Worm (Caenorhabditis elegans) whole organism, young adult: ENCODE results near the gene F42F12.3.

ENCODE experiments used
- B0019.2 ChIP-seq: fragments of 200-800 bp; sonication (Bioruptor generic); conservative IDR thresholded peaks from 2 replicates; pipeline ENCODE4 v1.3.6; 2022; ENCODE audit warnings: missing genetic modification reagents, missing genetic modification characterization, missing compliant biosample characterization
- B0336.3 ChIP-seq: fragments of 200-800 bp; sonication (Bioruptor generic); IDR thresholded peaks from 2 replicates; pipeline ENCODE4 v1.3.6; 2022; ENCODE audit warnings: missing genetic modification characterization, missing compliant biosample characterization
- D2030.7 ChIP-seq: fragments of 200-800 bp; sonication (Bioruptor generic); IDR thresholded peaks from 2 replicates; pipeline ENCODE4 v1.3.6; 2022; ENCODE audit warnings: missing genetic modification reagents, missing genetic modification characterization, missing compliant biosample characterization
- F10E7.11 ChIP-seq: sonication (generic microtip); optimal IDR thresholded peaks from 2 replicates; lab custom pipeline; 2017; ENCODE audit warnings: mild to moderate bottlenecking, missing genetic modification characterization, moderate library complexity, missing compliant biosample characterization
- F33H1.4 ChIP-seq: fragments of 200-800 bp; sonication (Bioruptor generic); IDR thresholded peaks from 2 replicates; pipeline ENCODE4 v1.3.6; 2022; ENCODE audit warnings: missing genetic modification reagents, missing genetic modification characterization, missing compliant biosample characterization
- K11D2.4 ChIP-seq: fragments of 200-800 bp; sonication (Bioruptor generic); IDR thresholded peaks from 2 replicates; pipeline ENCODE4 v1.3.6; 2022; ENCODE audit warnings: missing genetic modification reagents, missing genetic modification characterization, missing compliant biosample characterization
- K12H6.12 ChIP-seq: fragments of 200-800 bp; sonication (Bioruptor generic); optimal IDR thresholded peaks from 2 replicates; lab custom pipeline; 2018; ENCODE audit warnings: mild to moderate bottlenecking, missing genetic modification characterization, missing compliant biosample characterization
- T07F8.4 ChIP-seq: sonication (generic microtip); optimal IDR thresholded peaks from 2 replicates; lab custom pipeline; 2016; ENCODE audit warnings: mild to moderate bottlenecking, missing genetic modification characterization, moderate library complexity, missing compliant biosample characterization
- Y56A3A.18 ChIP-seq: fragments of 200-800 bp; sonication (Bioruptor generic); IDR thresholded peaks from 2 replicates; pipeline ENCODE4 v1.3.6; 2022; ENCODE audit warnings: missing genetic modification reagents, missing genetic modification characterization, missing compliant biosample characterization
- Y79H2A.3 ChIP-seq: fragments of 200-800 bp; sonication (Bioruptor generic); conservative IDR thresholded peaks from 2 replicates; pipeline ENCODE4 v1.3.6; 2022; ENCODE audit warnings: missing genetic modification reagents, missing genetic modification characterization, missing compliant biosample characterization
- Y95B8A.8 ChIP-seq: fragments of 200-800 bp; sonication (Bioruptor generic); IDR thresholded peaks from 2 replicates; pipeline ENCODE4 v1.3.6; 2022; ENCODE audit warnings: missing genetic modification reagents, missing genetic modification characterization, missing compliant biosample characterization
- ama-1 ChIP-seq, 3 experiments: fragments of 150-350 bp in 1 of 3; sonication (generic microtip) in 2 of 3; optimal IDR thresholded peaks; 2 replicates each; lab custom pipeline; 2014 to 2018; ENCODE audit warnings: missing biosample characterization in 2 of 3, missing genetic modification characterization in 2 of 3, missing genetic modification reagents in 2 of 3
- aptf-3 ChIP-seq: fragments of 200-800 bp; sonication (Bioruptor generic); IDR thresholded peaks from 2 replicates; pipeline ENCODE4 v1.3.6; 2022; ENCODE audit warnings: missing genetic modification characterization, missing compliant biosample characterization
- attf-3 ChIP-seq: fragments of 200-800 bp; sonication (Bioruptor generic); conservative IDR thresholded peaks from 2 replicates; pipeline ENCODE4 v1.3.6; 2022; ENCODE audit warnings: missing genetic modification reagents, missing genetic modification characterization, missing compliant biosample characterization
- attf-5 ChIP-seq: fragments of 200-800 bp; sonication (Bioruptor generic); optimal IDR thresholded peaks from 2 replicates; lab custom pipeline; 2018; ENCODE audit warnings: mild to moderate bottlenecking, missing genetic modification characterization, missing compliant biosample characterization
- attf-6 ChIP-seq: fragments of 200-800 bp; sonication (Bioruptor generic); IDR thresholded peaks from 2 replicates; pipeline ENCODE4 v1.3.6; 2022; ENCODE audit warnings: missing genetic modification reagents, missing genetic modification characterization, missing compliant biosample characterization
- ccch-3 ChIP-seq: fragments of 200-800 bp; sonication (Bioruptor generic); optimal IDR thresholded peaks from 2 replicates; lab custom pipeline; 2018; ENCODE audit warnings: mild to moderate bottlenecking, missing genetic modification characterization, missing compliant biosample characterization
- ceh-100 ChIP-seq: fragments of 200-800 bp; sonication (Bioruptor generic); IDR thresholded peaks from 2 replicates; pipeline ENCODE4 v1.3.6; 2022; ENCODE audit warnings: missing genetic modification reagents, missing genetic modification characterization, missing compliant biosample characterization
- ceh-40 ChIP-seq: fragments of 200-800 bp; sonication (Bioruptor generic); IDR thresholded peaks from 2 replicates; pipeline ENCODE4 v1.3.6; 2022; ENCODE audit warnings: missing genetic modification characterization, missing compliant biosample characterization
- ceh-58 ChIP-seq: fragments of 200-800 bp; sonication (Bioruptor generic); IDR thresholded peaks from 2 replicates; pipeline ENCODE4 v1.3.6; 2022; ENCODE audit warnings: missing genetic modification characterization, missing compliant biosample characterization
- efl-1 ChIP-seq: fragments of 150-350 bp; optimal IDR thresholded peaks from 2 replicates; lab custom pipeline; 2014; ENCODE audit warnings: missing biosample characterization, missing genetic modification reagents, missing genetic modification characterization
- egl-18 ChIP-seq: fragments of 200-800 bp; sonication (Bioruptor generic); IDR thresholded peaks from 2 replicates; pipeline ENCODE4 v1.3.6; 2022; ENCODE audit warnings: missing genetic modification reagents, missing genetic modification characterization, missing compliant biosample characterization
- gei-17 ChIP-seq: fragments of 200-800 bp; sonication (Bioruptor generic); optimal IDR thresholded peaks from 2 replicates; lab custom pipeline; 2018; ENCODE audit warnings: mild to moderate bottlenecking, missing genetic modification characterization, missing compliant biosample characterization
- him-1 ChIP-seq: sonication (generic microtip); optimal IDR thresholded peaks from 2 replicates; lab custom pipeline; 2016; ENCODE audit warnings: missing genotype, missing genetic modification reagents, missing genetic modification characterization, missing compliant biosample characterization
- hmg-1.2 ChIP-seq: fragments of 200-800 bp; sonication (Bioruptor generic); IDR thresholded peaks from 2 replicates; pipeline ENCODE4 v1.3.6; 2022; ENCODE audit warnings: missing genetic modification reagents, missing genetic modification characterization, missing compliant biosample characterization
- hmg-20 ChIP-seq: fragments of 200-800 bp; sonication (Bioruptor generic); IDR thresholded peaks from 2 replicates; pipeline ENCODE4 v1.3.6; 2022; ENCODE audit warnings: missing genetic modification reagents, missing genetic modification characterization, missing compliant biosample characterization
- lin-26 ChIP-seq: fragments of 200-800 bp; sonication (Bioruptor generic); IDR thresholded peaks from 2 replicates; pipeline ENCODE4 v1.3.6; 2022; ENCODE audit warnings: missing genetic modification reagents, missing genetic modification characterization, missing compliant biosample characterization
- lin-54 ChIP-seq: fragments of 200-800 bp; sonication (Bioruptor generic); optimal IDR thresholded peaks from 2 replicates; lab custom pipeline; 2018; ENCODE audit warnings: mild to moderate bottlenecking, missing genetic modification characterization, missing compliant biosample characterization
- madf-10 ChIP-seq: sonication (generic microtip); optimal IDR thresholded peaks from 2 replicates; lab custom pipeline; 2016; ENCODE audit warnings: mild to moderate bottlenecking, missing genetic modification characterization, missing compliant biosample characterization
- madf-6 ChIP-seq: fragments of 200-800 bp; sonication (Bioruptor generic); IDR thresholded peaks from 2 replicates; pipeline ENCODE4 v1.3.6; 2022; ENCODE audit warnings: missing genetic modification reagents, missing genetic modification characterization, missing compliant biosample characterization
- madf-8 ChIP-seq: fragments of 200-800 bp; sonication (Bioruptor generic); conservative IDR thresholded peaks from 2 replicates; pipeline ENCODE4 v1.3.6; 2022; ENCODE audit warnings: missing genetic modification reagents, missing genetic modification characterization, missing compliant biosample characterization
- mcd-1 ChIP-seq: fragments of 200-800 bp; sonication (Bioruptor generic); IDR thresholded peaks from 2 replicates; pipeline ENCODE4 v1.3.6; 2022; ENCODE audit warnings: missing genetic modification reagents, missing genetic modification characterization, missing compliant biosample characterization
- nfya-2 ChIP-seq: fragments of 200-800 bp; sonication (Bioruptor generic); IDR thresholded peaks from 2 replicates; pipeline ENCODE4 v1.3.6; 2022; ENCODE audit warnings: missing genetic modification reagents, missing genetic modification characterization, missing compliant biosample characterization
- nfyb-1 ChIP-seq: fragments of 200-800 bp; sonication (Bioruptor generic); IDR thresholded peaks from 2 replicates; pipeline ENCODE4 v1.3.6; 2022; ENCODE audit warnings: missing genetic modification reagents, missing genetic modification characterization, missing compliant biosample characterization
- nhr-179 ChIP-seq: sonication (generic microtip); optimal IDR thresholded peaks from 2 replicates; lab custom pipeline; 2016; ENCODE audit warnings: mild to moderate bottlenecking, missing genetic modification characterization, missing compliant biosample characterization
- nhr-27 ChIP-seq: fragments of 200-800 bp; sonication (Bioruptor generic); optimal IDR thresholded peaks from 2 replicates; lab custom pipeline; 2018; ENCODE audit warnings: mild to moderate bottlenecking, missing genetic modification characterization, moderate library complexity, missing compliant biosample characterization
- nhr-90 ChIP-seq: sonication (generic microtip); optimal IDR thresholded peaks from 2 replicates; lab custom pipeline; 2016; ENCODE audit warnings: missing genotype, mild to moderate bottlenecking, missing genetic modification characterization, missing compliant biosample characterization
- pbrm-1 ChIP-seq: fragments of 200-800 bp; sonication (Bioruptor generic); IDR thresholded peaks from 2 replicates; pipeline ENCODE4 v1.3.6; 2022; ENCODE audit warnings: missing genetic modification reagents, missing genetic modification characterization, missing compliant biosample characterization
- snpc-1.1 ChIP-seq: sonication (generic microtip); optimal IDR thresholded peaks from 2 replicates; lab custom pipeline; 2017; ENCODE audit warnings: missing genetic modification characterization, mild to moderate bottlenecking, missing compliant biosample characterization, antibody characterized with exemption, moderate library complexity, missing genotype, missing genetic modification reagents; ENCODE audit not compliant: insufficient read depth
- snpc-4 ChIP-seq, 5 experiments: fragments of 150-350 bp in 1 of 5; sonication (generic microtip) in 4 of 5; optimal IDR thresholded peaks; 2 replicates each; lab custom pipeline; 2014 to 2018; ENCODE audit warnings: missing genetic modification characterization in 5 of 5, missing biosample characterization in 3 of 5, antibody characterized with exemption in 2 of 5, mild to moderate bottlenecking in 2 of 5, missing compliant biosample characterization in 2 of 5, missing genotype in 2 of 5, moderate library complexity in 2 of 5, missing genetic modification reagents in 1 of 5
- tbp1 ChIP-seq: fragments of 200-800 bp; sonication (Bioruptor generic); optimal IDR thresholded peaks from 2 replicates; lab custom pipeline; 2018; ENCODE audit warnings: mild to moderate bottlenecking, missing genetic modification characterization, missing compliant biosample characterization
- ztf-25 ChIP-seq: fragments of 200-800 bp; sonication (Bioruptor generic); IDR thresholded peaks from 2 replicates; pipeline ENCODE4 v1.3.6; 2022; ENCODE audit warnings: missing genetic modification reagents, missing genetic modification characterization, missing compliant biosample characterization
- ztf-28 ChIP-seq: fragments of 200-800 bp; sonication (Bioruptor generic); IDR thresholded peaks from 2 replicates; pipeline ENCODE4 v1.3.6; 2022; ENCODE audit warnings: missing genetic modification reagents, missing genetic modification characterization, missing compliant biosample characterization

F42F12.3 gene

DNA sequence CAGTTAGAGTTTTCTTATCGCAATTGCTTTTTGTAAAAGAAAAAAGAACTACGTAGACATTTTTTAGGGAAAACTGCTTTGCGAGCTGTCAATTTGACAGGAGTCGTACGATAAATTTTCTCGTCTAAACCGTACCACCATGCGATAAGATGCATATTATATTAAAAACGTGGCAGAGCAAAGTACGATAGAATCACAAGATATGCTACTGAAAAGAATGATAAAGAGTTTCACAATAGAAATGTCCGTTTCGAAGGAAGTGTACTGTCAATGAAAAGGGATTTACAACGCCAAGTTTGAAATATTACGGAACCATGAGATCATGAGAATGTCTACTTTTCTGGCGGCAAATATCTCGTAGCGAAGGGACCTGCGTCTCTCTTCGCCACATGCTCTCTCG lies 14.4 kb downstream of the F42F12.3 start, which contains the start of gene F19H6.5:
TSS of gene F19H6.5 (minus strand) at position 101 of the 400 bp plus-strand sequence.
- TF ChIP-seq hmg-1.2 (GFP tag; lab: Robert Waterston, UW) (peak; percentile 27; the same call in 1 of the 2 replicates), nfya-2 (GFP tag; lab: Robert Waterston, UW) (no peak)

DNA sequence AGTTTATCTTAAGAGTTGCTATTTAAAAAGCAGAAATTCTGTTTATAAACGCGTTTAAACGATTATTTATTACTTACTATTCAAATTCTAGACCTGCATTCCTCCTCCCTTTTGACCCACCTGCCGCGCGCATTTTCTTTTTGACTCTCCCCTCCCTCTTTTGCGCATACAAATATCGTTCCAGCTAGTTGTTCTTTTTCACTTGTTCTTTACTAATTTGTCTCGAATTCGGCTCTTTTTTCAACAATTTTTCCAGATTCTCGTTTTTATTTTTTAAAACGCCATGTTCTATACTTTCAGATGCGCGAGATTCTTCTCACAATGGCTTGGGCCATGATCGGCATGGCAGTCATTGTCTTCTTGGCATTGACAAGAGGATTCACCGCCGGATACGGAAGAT lies 15.0 kb downstream of the F42F12.3 start, which contains the start of gene F19H6.4:
TSS of gene F19H6.4 (plus strand) at position 301 of the 400 bp plus-strand sequence.
- TF ChIP-seq madf-6 (GFP tag; lab: Robert Waterston, UW): peak; percentile 61; the same call in 1 of the 2 replicates
- 0 out of 2 replicates have a peak, but pooled peaks have one; percentile 15 for TF ChIP-seq madf-8 (GFP tag; lab: Robert Waterston, UW)
- peak; percentile 42 for TF ChIP-seq efl-1 (GFP tag; lab: Kevin White, UChicago)
- TF ChIP-seq ceh-40 (GFP tag; lab: Robert Waterston, UW): no peak
- no peak for TF ChIP-seq Y56A3A.18 (GFP tag; lab: Robert Waterston, UW)

- TF ChIP-seq him-1 (tag; lab: Kevin White, UChicago) (peak; percentile 86), snpc-4 (GFP tag; optimal IDR thresholded peaks at IDR 0.05; lab: Kevin White, UChicago) (peak; percentile 14), snpc-4 (tag; optimal IDR thresholded peaks at IDR 0.05; lab: Kevin White, UChicago) (peak in 2 of 4 experiments; percentile 22 to 53), K11D2.4 (GFP tag; lab: Robert Waterston, UW) (0 out of 2 replicates have a peak, but pooled peaks have one; percentile 20), snpc-1.1 (tag; lab: Kevin White, UChicago) (peak; percentile 5), egl-18 (GFP tag; lab: Robert Waterston, UW) (no peak), nfyb-1 (GFP tag; lab: Robert Waterston, UW) (peak; percentile 69), Y79H2A.3 (GFP tag; lab: Robert Waterston, UW) (no peak), hmg-20 (GFP tag; lab: Robert Waterston, UW) (0 out of 2 replicates have a peak, but pooled peaks have one; percentile 42), nhr-90 (tag; lab: Kevin White, UChicago) (peak; percentile 54), Y95B8A.8 (0 out of 2 replicates have a peak, but pooled peaks have one; percentile 55), lin-54 (GFP tag; lab: Kevin White, UChicago) (peak; percentile 27), F10E7.11 (no peak), nhr-179 (tag; lab: Kevin White, UChicago) (no peak), ztf-28 (GFP tag; lab: Robert Waterston, UW) (no peak), ama-1 (optimal IDR thresholded peaks at IDR 0.05; lab: Kevin White, UChicago) (no peak), ama-1 (GFP tag; optimal IDR thresholded peaks at IDR 0.05; lab: Kevin White, UChicago) (peak in 1 of 2 experiments; percentile 48), mcd-1 (GFP tag; lab: Robert Waterston, UW) (peak; percentile 54), D2030.7 (peak; percentile 83), nhr-27 (tag; lab: Kevin White, UChicago) (no peak), lin-26 (peak; percentile 86), ceh-58 (GFP tag; lab: Robert Waterston, UW) (no peak), nfya-2 (GFP tag; lab: Robert Waterston, UW) (no peak), ceh-100 (GFP tag; lab: Robert Waterston, UW) (no peak), ccch-3 (no peak), B0336.3 (GFP tag; lab: Robert Waterston, UW) (no peak; the same call in 1 of the 2 replicates), attf-3 (0 out of 2 replicates have a peak, but pooled peaks have one; percentile 35), B0019.2 (no peak), attf-6 (0 out of 2 replicates have a peak, but pooled peaks have one; percentile 34), pbrm-1 (GFP tag; lab: Robert Waterston, UW) (peak; percentile 78; the same call in 1 of the 2 replicates), attf-5 (peak; percentile 28), K12H6.12 (tag; lab: Kevin White, UChicago) (peak; percentile 38), T07F8.4 (tag; lab: Kevin White, UChicago) (no peak), gei-17 (GFP tag; lab: Kevin White, UChicago) (peak; percentile 59), ztf-25 (GFP tag; lab: Robert Waterston, UW) (0 out of 2 replicates have a peak, but pooled peaks have one; percentile 46), hmg-1.2 (GFP tag; lab: Robert Waterston, UW) (peak; percentile 80), madf-10 (tag; lab: Kevin White, UChicago) (peak; percentile 67), F33H1.4 (GFP tag; lab: Robert Waterston, UW) (no peak), aptf-3 (GFP tag; lab: Robert Waterston, UW) (no peak), tbp1 (GFP tag; lab: Kevin White, UChicago) (peak; percentile 95)
Measured at ce11 chrX:12367498-12367897, 17.1 kb downstream of the F42F12.3 start.
